Fruit fly (Drosophila melanogaster) whole organism, embryonic: ENCODE measurements around the gene Tpr2.

Experiments
- Awh ChIP-seq: fragments of 200-800 bp; sonication (Bioruptor generic); IDR thresholded peaks from 2 replicates; pipeline ENCODE4, ENCODE4 v1.3.6; 2022; ENCODE audit warnings: missing biosample characterization, missing genetic modification characterization
- B-H1 ChIP-seq: fragments of 200-800 bp; sonication (Bioruptor generic); IDR thresholded peaks from 3 replicates; pipeline ENCODE4 v1.3.6; 2022; ENCODE audit warnings: missing biosample characterization, missing genetic modification characterization
- C15 ChIP-seq: fragments of 200-800 bp; sonication (Bioruptor generic); IDR thresholded peaks from 3 replicates; pipeline ENCODE4 v1.3.6; 2022; ENCODE audit warnings: missing biosample characterization, missing genetic modification characterization
- CG10321 ChIP-seq: fragments of 200-800 bp; sonication (Bioruptor generic); IDR thresholded peaks from 2 replicates; pipeline ENCODE4 v1.3.6; 2022; ENCODE audit warnings: missing biosample characterization, missing genetic modification characterization
- CG12299 ChIP-seq: fragments of 200-800 bp; sonication (Bioruptor generic); optimal IDR thresholded peaks from 2 replicates; lab custom pipeline; 2018; ENCODE audit warnings: missing biosample characterization, mild to moderate bottlenecking, missing genetic modification characterization
- CG14050 ChIP-seq: fragments of 200-800 bp; sonication (Bioruptor generic); IDR thresholded peaks from 3 replicates; pipeline ENCODE4 v1.3.6; 2022; ENCODE audit warnings: missing biosample characterization, missing genetic modification characterization
- CG14441 ChIP-seq: fragments of 200-800 bp; sonication (Bioruptor generic); IDR thresholded peaks from 2 replicates; pipeline ENCODE4 v1.3.6; 2022; ENCODE audit warnings: missing biosample characterization, missing genetic modification characterization
- CG14860 ChIP-seq: fragments of 200-800 bp; sonication (Bioruptor generic); IDR thresholded peaks from 3 replicates; pipeline ENCODE4 v1.3.6; 2022; ENCODE audit warnings: missing biosample characterization, missing genetic modification characterization; ENCODE audit not compliant: partially characterized antibody
- CG15269 ChIP-seq: fragments of 200-800 bp; sonication (Bioruptor generic); optimal IDR thresholded peaks from 2 replicates; lab custom pipeline; 2018; ENCODE audit warnings: missing biosample characterization, mild to moderate bottlenecking, missing genetic modification characterization, moderate library complexity
- CG15696 ChIP-seq: fragments of 200-800 bp; sonication (Bioruptor generic); optimal IDR thresholded peaks from 2 replicates; lab custom pipeline; 2019; ENCODE audit warnings: missing biosample characterization, mild to moderate bottlenecking, missing genetic modification characterization, moderate library complexity
- CG1602 ChIP-seq: fragments of 200-800 bp; sonication (Bioruptor generic); optimal IDR thresholded peaks from 3 replicates; lab custom pipeline; 2016; ENCODE audit warnings: missing biosample characterization, missing genetic modification characterization
- CG18476 ChIP-seq: fragments of 200-800 bp; sonication (Bioruptor generic); optimal IDR thresholded peaks from 2 replicates; lab custom pipeline; 2016; ENCODE audit warnings: missing biosample characterization, mild to moderate bottlenecking, missing genetic modification characterization
- CG2129 ChIP-seq: fragments of 200-800 bp; sonication (Bioruptor generic); IDR thresholded peaks from 2 replicates; pipeline ENCODE4 v1.3.6; 2022; ENCODE audit warnings: missing biosample characterization, missing genetic modification characterization; ENCODE audit not compliant: partially characterized antibody
- CG31441 ChIP-seq: fragments of 200-800 bp; sonication (Bioruptor generic); IDR thresholded peaks from 2 replicates; pipeline ENCODE4 v1.3.6; 2022; ENCODE audit warnings: missing biosample characterization, missing genetic modification characterization
- CG3163 ChIP-seq: fragments of 200-800 bp; sonication (Bioruptor generic); optimal IDR thresholded peaks from 3 replicates; lab custom pipeline; 2016; ENCODE audit warnings: missing biosample characterization, missing genetic modification characterization
- CG4404 ChIP-seq: fragments of 200-800 bp; sonication (Bioruptor generic); IDR thresholded peaks from 2 replicates; pipeline ENCODE4 v1.3.6; 2022; ENCODE audit warnings: missing biosample characterization, missing genetic modification characterization
- CG6272 ChIP-seq: fragments of 200-800 bp; sonication (Bioruptor generic); IDR thresholded peaks from 2 replicates; pipeline ENCODE4 v1.3.6; 2022; ENCODE audit warnings: missing biosample characterization, missing genetic modification characterization
- Deaf1 ChIP-seq: fragments of 200-800 bp; optimal IDR thresholded peaks from 3 replicates; lab custom pipeline; 2019; ENCODE audit warnings: missing biosample characterization, mild to moderate bottlenecking, missing genetic modification characterization, moderate library complexity
- Dip3 ChIP-seq: fragments of 200-800 bp; sonication (Bioruptor generic); optimal IDR thresholded peaks from 3 replicates; lab custom pipeline; 2016; ENCODE audit warnings: missing biosample characterization, missing genetic modification characterization
- E2f2 ChIP-seq: fragments of 200-800 bp; sonication (Bioruptor generic); IDR thresholded peaks from 2 replicates; pipeline ENCODE4 v1.3.6; 2022; ENCODE audit warnings: missing biosample characterization, missing genetic modification characterization
- Hr3 ChIP-seq: fragments of 200-800 bp; sonication (Bioruptor generic); optimal IDR thresholded peaks from 3 replicates; lab custom pipeline; 2016; ENCODE audit warnings: missing biosample characterization, missing genetic modification characterization
- Hr39 ChIP-seq: fragments of >200 bp; optimal IDR thresholded peaks from 2 replicates; lab custom pipeline; 2017
- MTF-1 ChIP-seq: fragments of 200-800 bp; sonication (Bioruptor generic); optimal IDR thresholded peaks from 2 replicates; lab custom pipeline; 2018; ENCODE audit warnings: missing biosample characterization, mild to moderate bottlenecking, missing genetic modification characterization, borderline replicate concordance
- Neu2 ChIP-seq: fragments of 200-800 bp; sonication (Bioruptor generic); optimal IDR thresholded peaks from 3 replicates; lab custom pipeline; 2016; ENCODE audit warnings: missing biosample characterization, missing genetic modification characterization, borderline replicate concordance
- Ptx1 ChIP-seq: fragments of 200-800 bp; sonication (Bioruptor generic); IDR thresholded peaks from 2 replicates; pipeline ENCODE4 v1.3.6; 2022; ENCODE audit warnings: missing biosample characterization, missing genetic modification characterization
- Stat92E ChIP-seq, 3 experiments: fragments of >200 bp in 2 of 3; fragments of 200-800 bp in 1 of 3; sonication (Bioruptor generic) in 1 of 3; optimal IDR thresholded peaks; 2 replicates each; lab custom pipeline; 2017 to 2019; ENCODE audit warnings: missing biosample characterization in 3 of 3, missing genetic modification characterization in 3 of 3, mild to moderate bottlenecking in 1 of 3, moderate library complexity in 1 of 3
- bab2 ChIP-seq: fragments of 200-800 bp; sonication (Bioruptor generic); optimal IDR thresholded peaks from 2 replicates; lab custom pipeline; 2016; ENCODE audit warnings: missing biosample characterization, missing genetic modification characterization
- bbx ChIP-seq: fragments of 200-800 bp; sonication (Bioruptor generic); IDR thresholded peaks from 2 replicates; pipeline ENCODE4 v1.3.6; 2022; ENCODE audit warnings: missing biosample characterization, missing genetic modification characterization; ENCODE audit not compliant: partially characterized antibody
- chinmo ChIP-seq: fragments of 200-800 bp; sonication (Bioruptor generic); IDR thresholded peaks from 4 replicates; pipeline ENCODE4 v1.3.6; 2022; ENCODE audit warnings: missing biosample characterization, missing genetic modification characterization; ENCODE audit not compliant: partially characterized antibody
- gem ChIP-seq: fragments of 200-800 bp; sonication (Bioruptor generic); optimal IDR thresholded peaks from 2 replicates; lab custom pipeline; 2019; ENCODE audit warnings: missing biosample characterization, mild to moderate bottlenecking, missing genetic modification characterization, moderate library complexity
- grau ChIP-seq: fragments of 200-800 bp; optimal IDR thresholded peaks from 3 replicates; lab custom pipeline; 2019; ENCODE audit warnings: missing biosample characterization, mild to moderate bottlenecking, missing genetic modification characterization, moderate library complexity
- her ChIP-seq: fragments of 200-800 bp; sonication (Bioruptor generic); optimal IDR thresholded peaks from 2 replicates; lab custom pipeline; 2016; ENCODE audit warnings: missing biosample characterization, missing genetic modification characterization
- jumu ChIP-seq: fragments of 200-800 bp; sonication (Bioruptor generic); optimal IDR thresholded peaks from 3 replicates; lab custom pipeline; 2016; ENCODE audit warnings: missing biosample characterization, missing genetic modification characterization
- lab ChIP-seq: fragments of 200-800 bp; sonication (Bioruptor generic); optimal IDR thresholded peaks from 3 replicates; lab custom pipeline; 2017; ENCODE audit warnings: missing biosample characterization, missing genetic modification characterization, mild to moderate bottlenecking, moderate library complexity, missing genetic modification reagents
- lilli ChIP-seq: fragments of 200-800 bp; sonication (Bioruptor generic); optimal IDR thresholded peaks from 3 replicates; lab custom pipeline; 2016; ENCODE audit warnings: missing biosample characterization, missing genetic modification characterization
- nerfin-1 ChIP-seq: fragments of 200-800 bp; sonication (Bioruptor generic); optimal IDR thresholded peaks from 3 replicates; lab custom pipeline; 2019; ENCODE audit warnings: missing biosample characterization, mild to moderate bottlenecking, missing genetic modification characterization, moderate library complexity
- onecut ChIP-seq: fragments of 200-800 bp; sonication (Bioruptor generic); IDR thresholded peaks from 2 replicates; pipeline ENCODE4 v1.3.6; 2022; ENCODE audit warnings: missing biosample characterization, missing genetic modification characterization
- peb ChIP-seq: fragments of 200-800 bp; sonication (Bioruptor generic); IDR thresholded peaks from 2 replicates; pipeline ENCODE4 v1.3.6; 2022; ENCODE audit warnings: missing biosample characterization, missing genetic modification characterization
- pho ChIP-seq: fragments of 200-800 bp; sonication (Bioruptor generic); optimal IDR thresholded peaks from 2 replicates; lab custom pipeline; 2016; ENCODE audit warnings: missing biosample characterization, missing genetic modification characterization
- rib ChIP-seq: fragments of 200-800 bp; sonication (Bioruptor generic); IDR thresholded peaks from 2 replicates; pipeline ENCODE4 v1.3.6; 2022; ENCODE audit warnings: missing biosample characterization, missing genetic modification characterization
- sd ChIP-seq: fragments of 200-800 bp; sonication (Bioruptor generic); optimal IDR thresholded peaks from 3 replicates; lab custom pipeline; 2018; ENCODE audit warnings: missing biosample characterization, mild to moderate bottlenecking, missing genetic modification characterization, moderate library complexity
- tgo ChIP-seq: fragments of 200-800 bp; sonication (Bioruptor generic); IDR thresholded peaks from 3 replicates; pipeline ENCODE4 v1.3.6; 2022; ENCODE audit warnings: missing biosample characterization, missing genetic modification characterization
- trh ChIP-seq: fragments of 200-800 bp; sonication (Bioruptor generic); optimal IDR thresholded peaks from 2 replicates; lab custom pipeline; 2016; ENCODE audit warnings: missing biosample characterization, missing genetic modification characterization

Gene Tpr2

dm6 chr2L:16520475-16521344 is 29.4 kb downstream of the Tpr2 start (continued):
- no peak for TF ChIP-seq jumu (GFP tag; lab: Kevin White, UChicago)
- no peak for TF ChIP-seq Hr39 (lab: Kevin White, UChicago)
- TF ChIP-seq tgo = no peak
- peak; percentile 37; the same call in 1 of the 2 replicates for TF ChIP-seq CG10321
- no peak for TF ChIP-seq C15 (GFP tag; lab: Robert Waterston, UW)
- peak; percentile 73; the same call in 3 of the 4 replicates for TF ChIP-seq chinmo (GFP tag; lab: Robert Waterston, UW)
- no peak for TF ChIP-seq MTF-1 (GFP tag; lab: Kevin White, UChicago)
- TF ChIP-seq rib (GFP tag; lab: Robert Waterston, UW) = peak; percentile 53; the same call in 1 of the 2 replicates
- TF ChIP-seq Hr3 (GFP tag; lab: Kevin White, UChicago) = peak; percentile 3
- no peak for TF ChIP-seq CG4404
- TF ChIP-seq onecut = no peak
- no peak for TF ChIP-seq sd (tag; lab: Kevin White, UChicago)
- no peak for TF ChIP-seq pho
- no peak for TF ChIP-seq grau (tag; lab: Kevin White, UChicago)
- no peak for TF ChIP-seq CG31441 (GFP tag; lab: Robert Waterston, UW)
- no peak for TF ChIP-seq CG1602 (GFP tag; lab: Kevin White, UChicago)
- 0 out of 2 replicates have a peak, but pooled peaks have one; percentile 44 for TF ChIP-seq bbx (GFP tag; lab: Robert Waterston, UW)
- no peak for TF ChIP-seq CG18476 (GFP tag; lab: Kevin White, UChicago)
- no peak for TF ChIP-seq peb (GFP tag; lab: Robert Waterston, UW)
- no peak for TF ChIP-seq CG14860 (GFP tag; lab: Robert Waterston, UW)
- TF ChIP-seq Dip3 (GFP tag; lab: Kevin White, UChicago) = no peak
- no peak for TF ChIP-seq CG14441 (GFP tag; lab: Robert Waterston, UW)
- peak; percentile 93 for TF ChIP-seq CG3163 (GFP tag; lab: Kevin White, UChicago)
- TF ChIP-seq B-H1 (GFP tag; lab: Robert Waterston, UW) = no peak
- no peak for TF ChIP-seq Neu2 (GFP tag; lab: Kevin White, UChicago)
- no peak for TF ChIP-seq CG2129 (GFP tag; lab: Robert Waterston, UW)
- TF ChIP-seq CG15696 (tag; lab: Kevin White, UChicago) = no peak
- no peak for TF ChIP-seq Deaf1
- no peak for TF ChIP-seq bab2 (GFP tag; lab: Kevin White, UChicago)
- TF ChIP-seq trh = no peak
- no peak for TF ChIP-seq nerfin-1 (tag; lab: Kevin White, UChicago)
- no peak for TF ChIP-seq gem (tag; lab: Kevin White, UChicago)
- no peak for TF ChIP-seq CG14050 (GFP tag; lab: Robert Waterston, UW)
- no peak for TF ChIP-seq her (GFP tag; lab: Kevin White, UChicago)
- TF ChIP-seq E2f2 (GFP tag; lab: Robert Waterston, UW) = no peak
- no peak for TF ChIP-seq CG12299 (tag; lab: Kevin White, UChicago)
- TF ChIP-seq CG15269 = no peak
- TF ChIP-seq lab (GFP tag; lab: Kevin White, UChicago) = no peak
- TF ChIP-seq lilli (GFP tag; lab: Kevin White, UChicago) = peak; percentile 38
- TF ChIP-seq Awh = no peak
- TF ChIP-seq CG6272 (GFP tag; lab: Robert Waterston, UW) = no peak
- TF ChIP-seq Ptx1 = no peak
- no peak for TF ChIP-seq Stat92E (GFP tag; optimal IDR thresholded peaks at IDR 0.05; lab: Kevin White, UChicago)
